Worm (Caenorhabditis elegans) whole organism, L3 larva: ENCODE measurements around the gene Y46G5A.15.

Source experiments
- ceh-28 ChIP-seq: fragments of 150-350 bp; optimal IDR thresholded peaks from 2 replicates; lab custom pipeline; 2014; ENCODE audit warnings: missing biosample characterization, missing genetic modification reagents, missing genetic modification characterization
- elt-3 ChIP-seq, 3 experiments: fragments of 150-350 bp in 1 of 3; sonication (generic microtip) in 2 of 3; optimal IDR thresholded peaks; 2 replicates in 2 of 3; 4 replicates in 1 of 3; lab custom pipeline; 2014 to 2017; ENCODE audit warnings: missing biosample characterization in 3 of 3, missing genetic modification characterization in 3 of 3
- fkh-2 ChIP-seq: fragments of 150-350 bp; optimal IDR thresholded peaks from 2 replicates; lab custom pipeline; 2014; ENCODE audit warnings: missing biosample characterization, missing genetic modification reagents, missing genetic modification characterization
- lin-15B ChIP-seq: fragments of 150-350 bp; optimal IDR thresholded peaks from 2 replicates; lab custom pipeline; 2014; ENCODE audit warnings: missing biosample characterization, missing genetic modification characterization
- mdl-1 ChIP-seq: fragments of 150-350 bp; optimal IDR thresholded peaks from 2 replicates; lab custom pipeline; 2014; ENCODE audit warnings: missing biosample characterization, missing genetic modification characterization
- nhr-28 ChIP-seq: fragments of 150-350 bp; optimal IDR thresholded peaks from 2 replicates; lab custom pipeline; 2014; ENCODE audit warnings: missing biosample characterization, missing genetic modification characterization
- nhr-67 ChIP-seq: fragments of 150-350 bp; optimal IDR thresholded peaks from 2 replicates; lab custom pipeline; 2014; ENCODE audit warnings: missing biosample characterization, missing genetic modification characterization
- nhr-76 ChIP-seq: fragments of 150-350 bp; sonication (generic microtip); optimal IDR thresholded peaks from 5 replicates; lab custom pipeline; 2014; ENCODE audit warnings: missing biosample characterization, missing genetic modification characterization
- snpc-4 ChIP-seq: fragments of 150-350 bp; optimal IDR thresholded peaks from 2 replicates; lab custom pipeline; 2014; ENCODE audit warnings: missing biosample characterization, missing genetic modification characterization
- zag-1 ChIP-seq: fragments of 150-350 bp; optimal IDR thresholded peaks from 2 replicates; lab custom pipeline; 2014; ENCODE audit warnings: missing biosample characterization, missing genetic modification characterization
- ztf-11 ChIP-seq: fragments of 150-350 bp; optimal IDR thresholded peaks from 2 replicates; lab custom pipeline; 2014; ENCODE audit warnings: missing biosample characterization, missing genetic modification characterization

- no peak for TF ChIP-seq ztf-11 (tag; lab: Kevin White, UChicago)
- no peak for TF ChIP-seq nhr-28
- no peak for TF ChIP-seq lin-15B (tag; lab: Kevin White, UChicago)
- TF ChIP-seq fkh-2, result no peak
- no peak for TF ChIP-seq nhr-76 (tag; lab: Kevin White, UChicago)
- TF ChIP-seq snpc-4, result no peak
- TF ChIP-seq ceh-28 (tag; lab: Kevin White, UChicago), result no peak
- TF ChIP-seq elt-3 (tag; optimal IDR thresholded peaks at IDR 0.05; lab: Kevin White, UChicago), result no peak
- TF ChIP-seq zag-1, result no peak
- no peak for TF ChIP-seq nhr-67 (tag; lab: Kevin White, UChicago)
- TF ChIP-seq mdl-1 (tag; lab: Kevin White, UChicago), result no peak
Observed at ce11 chrII:12739306-12739705, 45.9 kb downstream of the Y46G5A.15 start.
